Worm (Caenorhabditis elegans) whole organism, L1 larva: ENCODE measurements around the gene F46C3.6.

Experiments
- C34B4.2 ChIP-seq: sonication (generic microtip); optimal IDR thresholded peaks from 2 replicates; lab custom pipeline; 2017; ENCODE audit warnings: mild to moderate bottlenecking, missing genetic modification characterization, missing compliant biosample characterization
- aly-2 ChIP-seq: fragments of 150-350 bp; optimal IDR thresholded peaks from 2 replicates; lab custom pipeline; 2014; ENCODE audit warnings: missing biosample characterization, missing genetic modification characterization
- blmp-1 ChIP-seq: fragments of 150-350 bp; optimal IDR thresholded peaks from 2 replicates; lab custom pipeline; 2014; ENCODE audit warnings: missing biosample characterization, missing genetic modification characterization
- ceh-63 ChIP-seq: fragments of 200-800 bp; sonication (Bioruptor generic); optimal IDR thresholded peaks from 2 replicates; lab custom pipeline; 2018; ENCODE audit warnings: mild to moderate bottlenecking, missing genetic modification characterization, missing compliant biosample characterization
- ces-1 ChIP-seq: fragments of 150-350 bp; optimal IDR thresholded peaks from 2 replicates; lab custom pipeline; 2014; ENCODE audit warnings: missing biosample characterization, missing genetic modification reagents, missing genetic modification characterization
- egl-27 ChIP-seq, 2 experiments: fragments of 150-350 bp in 1 of 2; sonication (generic microtip); optimal IDR thresholded peaks; 3 replicates each; lab custom pipeline; 2017 to 2018; ENCODE audit warnings: missing biosample characterization in 2 of 2, missing genetic modification characterization in 2 of 2, missing genetic modification reagents in 2 of 2
- elt-2 ChIP-seq: sonication (generic microtip); optimal IDR thresholded peaks from 2 replicates; lab custom pipeline; 2016; ENCODE audit warnings: missing genetic modification characterization, mild to moderate bottlenecking, inconsistent platforms, missing compliant biosample characterization, missing genetic modification reagents
- elt-3 ChIP-seq, 6 experiments: fragments of 150-350 bp in 1 of 6; sonication (generic microtip); optimal IDR thresholded peaks; 2 replicates each; lab custom pipeline; 2017 to 2018; ENCODE audit warnings: missing biosample characterization in 6 of 6, missing genetic modification characterization in 6 of 6, inconsistent platforms in 1 of 6
- ets-5 ChIP-seq: fragments of 200-800 bp; sonication (Bioruptor generic); IDR thresholded peaks from 2 replicates; pipeline ENCODE4 v1.3.6; 2022; ENCODE audit warnings: missing genetic modification characterization, missing compliant biosample characterization
- fkh-10 ChIP-seq: sonication (generic microtip); optimal IDR thresholded peaks from 2 replicates; lab custom pipeline; 2017; ENCODE audit warnings: missing biosample characterization, missing genetic modification reagents, missing genetic modification characterization
- fkh-4 ChIP-seq: sonication (generic microtip); optimal IDR thresholded peaks from 2 replicates; lab custom pipeline; 2016; ENCODE audit warnings: missing compliant biosample characterization, missing genetic modification characterization, borderline replicate concordance
- fos-1 ChIP-seq: fragments of 150-350 bp; optimal IDR thresholded peaks from 2 replicates; lab custom pipeline; 2014; ENCODE audit warnings: missing biosample characterization, missing genetic modification characterization
- hlh-4 ChIP-seq: sonication (generic microtip); optimal IDR thresholded peaks from 2 replicates; lab custom pipeline; 2016; ENCODE audit warnings: mild to moderate bottlenecking, missing genetic modification characterization, missing compliant biosample characterization
- irx-1 ChIP-seq: sonication (generic microtip); optimal IDR thresholded peaks from 2 replicates; lab custom pipeline; 2016; ENCODE audit warnings: missing genetic modification characterization, missing compliant biosample characterization
- lin-14 ChIP-seq: fragments of 200-800 bp; sonication (Bioruptor generic); optimal IDR thresholded peaks from 2 replicates; lab custom pipeline; 2018; ENCODE audit warnings: mild to moderate bottlenecking, missing genetic modification characterization, moderate library complexity, missing compliant biosample characterization
- lsy-2 ChIP-seq, 2 experiments: fragments of 150-350 bp; optimal IDR thresholded peaks; 2 replicates each; lab custom pipeline; 2014; ENCODE audit warnings: missing biosample characterization in 2 of 2, missing genetic modification characterization in 2 of 2
- nhr-20 ChIP-seq: sonication (generic microtip); optimal IDR thresholded peaks from 2 replicates; lab custom pipeline; 2016; ENCODE audit warnings: mild to moderate bottlenecking, missing genetic modification characterization, missing compliant biosample characterization
- nhr-85 ChIP-seq: sonication (generic microtip); peaks from one replicate; lab custom pipeline; 2016; ENCODE audit warnings: missing genetic modification characterization, inconsistent platforms, missing compliant biosample characterization
- nhr-90 ChIP-seq: sonication (generic microtip); optimal IDR thresholded peaks from 2 replicates; lab custom pipeline; 2016; ENCODE audit warnings: mild to moderate bottlenecking, missing genetic modification characterization, missing compliant biosample characterization; ENCODE audit not compliant: poor library complexity
- skn-1 ChIP-seq: fragments of 150-350 bp; optimal IDR thresholded peaks from 2 replicates; lab custom pipeline; 2014; ENCODE audit warnings: missing biosample characterization, missing genetic modification characterization
- sup-37 ChIP-seq: fragments of 200-800 bp; sonication (Bioruptor generic); optimal IDR thresholded peaks from 2 replicates; lab custom pipeline; 2018; ENCODE audit warnings: mild to moderate bottlenecking, missing genetic modification characterization, missing compliant biosample characterization
- swsn-7 ChIP-seq: sonication (generic microtip); optimal IDR thresholded peaks from 2 replicates; lab custom pipeline; 2016; ENCODE audit warnings: missing genetic modification characterization, missing compliant biosample characterization
- unc-130 ChIP-seq: fragments of 150-350 bp; optimal IDR thresholded peaks from 2 replicates; lab custom pipeline; 2017; ENCODE audit warnings: missing biosample characterization, missing genetic modification characterization, inconsistent platforms
- unc-62 ChIP-seq: fragments of 150-350 bp; optimal IDR thresholded peaks from 2 replicates; lab custom pipeline; 2014; ENCODE audit warnings: missing biosample characterization, missing genetic modification reagents, missing genetic modification characterization
- unc-98 ChIP-seq: fragments of 200-800 bp; sonication (Bioruptor generic); IDR thresholded peaks from 2 replicates; pipeline ENCODE4 v1.3.6; 2022; ENCODE audit warnings: missing genetic modification characterization, missing compliant biosample characterization
- vab-15 ChIP-seq: sonication (generic microtip); optimal IDR thresholded peaks from 2 replicates; lab custom pipeline; 2017; ENCODE audit warnings: missing genotype, mild to moderate bottlenecking, missing genetic modification characterization, missing compliant biosample characterization
- zip-4 ChIP-seq: fragments of 200-800 bp; sonication (Bioruptor generic); optimal IDR thresholded peaks from 2 replicates; lab custom pipeline; 2018; ENCODE audit warnings: mild to moderate bottlenecking, missing genetic modification characterization, moderate library complexity, missing compliant biosample characterization
- ztf-4 ChIP-seq: fragments of 150-350 bp; optimal IDR thresholded peaks from 2 replicates; lab custom pipeline; 2014; ENCODE audit warnings: missing biosample characterization, missing genetic modification characterization

Gene F46C3.6

ce11 chrX:11400467-11401184 is 19.2 kb downstream of the F46C3.6 start:
- no peak for TF ChIP-seq nhr-90 (tag; lab: Kevin White, UChicago)
- no peak for TF ChIP-seq vab-15 (tag; lab: Kevin White, UChicago)
- peak; percentile 46 for TF ChIP-seq elt-2 (tag; lab: Kevin White, UChicago)
- TF ChIP-seq ztf-4 (tag; lab: Kevin White, UChicago) = no peak

ce11 chrX:11392924-11393323 is 26.9 kb downstream of the F46C3.6 start, which contains the start of gene prx-12:
Gene prx-12 (plus strand): TSS chrX:11393294.
- no peak for TF ChIP-seq fos-1 (tag; lab: Kevin White, UChicago)
- no peak for TF ChIP-seq lsy-2 (tag; optimal IDR thresholded peaks at IDR 0.05; lab: Kevin White, UChicago)
- no peak for TF ChIP-seq aly-2 (tag; lab: Kevin White, UChicago)
- no peak for TF ChIP-seq swsn-7
- no peak for TF ChIP-seq zip-4 (GFP tag; lab: Kevin White, UChicago)
- TF ChIP-seq blmp-1 (tag; lab: Kevin White, UChicago) = peak; percentile 25
- peak; percentile 45 for TF ChIP-seq nhr-20 (tag; lab: Kevin White, UChicago)
- TF ChIP-seq lin-14 (GFP tag; lab: Kevin White, UChicago) = peak; percentile 6
- TF ChIP-seq elt-2 (tag; lab: Kevin White, UChicago) = peak; percentile 35
- peak in 3 of 6 experiments; percentile 39 to 83 (median 43) for TF ChIP-seq elt-3 (tag; optimal IDR thresholded peaks at IDR 0.05; lab: Kevin White, UChicago)
- no peak for TF ChIP-seq skn-1
- TF ChIP-seq hlh-4 (tag; lab: Kevin White, UChicago) = no peak
- no peak for TF ChIP-seq egl-27 (tag; optimal IDR thresholded peaks at IDR 0.05; lab: Kevin White, UChicago)
- TF ChIP-seq nhr-85 (tag; lab: Kevin White, UChicago) = no peak

ce11 chrX:11387723-11388330 is 32.0 kb downstream of the F46C3.6 start:
- TF ChIP-seq lin-14 (GFP tag; lab: Kevin White, UChicago) = peak; percentile 24
- TF ChIP-seq zip-4 (GFP tag; lab: Kevin White, UChicago) = no peak
- no peak for TF ChIP-seq C34B4.2 (tag; lab: Kevin White, UChicago)

ce11 chrX:11386903-11387302 is 33.0 kb downstream of the F46C3.6 start:
- no peak for TF ChIP-seq unc-130 (tag; lab: Kevin White, UChicago)
- no peak for TF ChIP-seq ets-5 (GFP tag; lab: Robert Waterston, UW)
- no peak for TF ChIP-seq sup-37 (GFP tag; lab: Kevin White, UChicago)
- TF ChIP-seq fkh-10 = peak; percentile 97
- peak; percentile 1 for TF ChIP-seq irx-1
- TF ChIP-seq blmp-1 (tag; lab: Kevin White, UChicago) = peak; percentile 35
- TF ChIP-seq hlh-4 (tag; lab: Kevin White, UChicago) = no peak
- no peak for TF ChIP-seq ceh-63 (GFP tag; lab: Kevin White, UChicago)
- peak; percentile 73 for TF ChIP-seq lin-14 (GFP tag; lab: Kevin White, UChicago)
- TF ChIP-seq ces-1 (GFP tag; lab: Kevin White, UChicago) = peak; percentile 39
- no peak for TF ChIP-seq fkh-4 (tag; lab: Kevin White, UChicago)
- TF ChIP-seq, all 84 proteins: peak for 5

ce11 chrX:11385916-11386315 is 34.0 kb downstream of the F46C3.6 start:
- TF ChIP-seq lin-14 (GFP tag; lab: Kevin White, UChicago) (peak; percentile 51), unc-98 (GFP tag; lab: Robert Waterston, UW) (no peak), swsn-7 (no peak), unc-62 (GFP tag; lab: Kevin White, UChicago) (no peak), nhr-85 (tag; lab: Kevin White, UChicago) (peak; percentile 83), fkh-4 (tag; lab: Kevin White, UChicago) (no peak), egl-27 (tag; optimal IDR thresholded peaks at IDR 0.05; lab: Kevin White, UChicago) (no peak)
